Fruit fly (Drosophila melanogaster): Measurements from ENCODE around the gene Smr.

Smr gene

DNA sequence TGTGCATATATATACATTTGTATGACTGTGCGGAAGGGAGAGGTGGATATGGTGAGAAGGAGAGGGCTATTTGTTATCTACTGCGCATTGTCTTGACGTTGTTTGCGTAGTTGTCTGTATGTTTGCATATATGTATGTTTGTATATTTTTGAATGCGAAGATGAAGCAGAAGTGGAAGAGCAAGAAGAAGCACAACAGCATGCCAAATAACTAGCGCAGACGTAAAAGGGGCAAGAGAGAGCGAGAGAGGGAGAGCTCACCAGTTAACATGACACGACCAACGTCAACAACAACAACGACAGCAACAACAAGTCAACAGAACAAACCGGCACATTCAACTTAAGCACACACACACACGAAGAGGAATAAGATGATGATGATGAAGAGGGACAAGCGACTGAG, 9.4 kb upstream of the Smr start:
- TF ChIP-seq CG7101 (tag; optimal IDR thresholded peaks at IDR 0.05), result no peak
- peak; percentile 46 for TF ChIP-seq cic (GFP tag; optimal IDR thresholded peaks at IDR 0.05)
- TF ChIP-seq kay (GFP tag; ENCODE audit: borderline replicate concordance), result peak; percentile 77

DNA sequence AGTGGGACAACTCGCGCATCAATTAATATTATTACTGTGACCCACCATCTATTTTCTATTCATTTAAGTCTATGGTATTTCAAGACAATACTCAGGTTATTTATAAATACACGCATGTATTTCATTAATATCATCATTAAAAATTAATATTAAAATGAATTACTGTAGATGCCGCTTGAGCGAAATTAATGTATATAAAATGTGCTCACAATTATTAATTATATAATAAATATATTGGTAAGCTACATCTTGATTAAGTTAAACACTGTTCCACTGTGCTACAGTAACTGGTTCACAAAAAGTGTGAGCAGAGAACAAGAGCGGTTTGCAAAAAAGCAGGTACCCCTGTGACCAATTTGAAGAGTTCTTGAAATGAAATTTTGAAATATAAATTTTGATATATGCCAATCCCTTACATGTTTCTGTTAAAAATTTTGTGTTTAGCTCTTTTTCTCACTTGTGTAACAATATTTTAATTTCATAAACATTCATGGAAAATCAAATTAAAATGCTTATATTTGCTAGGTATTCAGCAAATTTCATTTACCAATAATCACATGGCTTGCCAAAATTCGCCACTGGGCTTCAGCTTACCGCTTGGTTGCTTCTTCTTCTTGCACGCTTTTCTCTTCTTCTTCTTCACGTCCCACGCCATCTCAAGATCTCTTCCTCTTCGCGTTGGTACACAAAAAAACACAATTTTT, 8.7 kb upstream of the Smr start:
- TF ChIP-seq bab1 (GFP tag; optimal IDR thresholded peaks at IDR 0.05) (peak; percentile 100), CG12768 (GFP tag; optimal IDR thresholded peaks at IDR 0.05) (peak; percentile 99), Mnt (GFP tag; optimal IDR thresholded peaks at IDR 0.05) (peak; percentile 97), Hr96 (GFP tag; optimal IDR thresholded peaks at IDR 0.05) (peak; percentile 100), cic (GFP tag; optimal IDR thresholded peaks at IDR 0.05) (peak; percentile 91), Clk (GFP tag; optimal IDR thresholded peaks at IDR 0.05) (peak; percentile 97), CG1620 (GFP tag; optimal IDR thresholded peaks at IDR 0.05) (peak; percentile 100), ovo (GFP tag; optimal IDR thresholded peaks at IDR 0.05) (peak; percentile 99), CG33017 (tag; optimal IDR thresholded peaks at IDR 0.05) (peak; percentile 99), kay (GFP tag; ENCODE audit: borderline replicate concordance) (peak; percentile 96), CG11617 (GFP tag; optimal IDR thresholded peaks at IDR 0.05) (peak; percentile 100), tj (GFP tag; optimal IDR thresholded peaks at IDR 0.05) (peak; percentile 98), pad (GFP tag; optimal IDR thresholded peaks at IDR 0.05) (peak; percentile 98), cnc (optimal IDR thresholded peaks at IDR 0.05) (no peak), Crg-1 (GFP tag; optimal IDR thresholded peaks at IDR 0.05) (peak; percentile 100), toe (GFP tag; optimal IDR thresholded peaks at IDR 0.05) (peak; percentile 99), CG14711 (tag; optimal IDR thresholded peaks at IDR 0.05) (peak; percentile 99), CG7101 (tag; optimal IDR thresholded peaks at IDR 0.05) (peak; percentile 100), CG7045 (GFP tag; optimal IDR thresholded peaks at IDR 0.05) (peak; percentile 99), CG5204 (GFP tag; optimal IDR thresholded peaks at IDR 0.05) (peak; percentile 99)

DNA sequence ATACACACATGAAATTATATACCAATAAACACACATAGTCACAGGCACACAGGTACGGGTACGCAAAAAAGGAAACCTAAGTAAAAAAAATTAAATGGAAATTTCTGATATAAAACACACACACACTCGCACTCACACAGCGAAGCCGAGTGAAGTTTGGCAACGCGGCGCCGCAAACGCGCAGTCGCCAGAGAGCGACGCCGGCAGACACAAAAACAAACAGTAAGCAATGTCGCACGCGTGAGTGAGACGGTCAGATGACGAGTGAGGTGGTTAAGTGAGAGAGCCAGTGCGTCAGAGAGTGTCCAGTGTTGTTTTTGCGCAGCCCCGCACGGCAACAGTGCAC, 8.1 kb upstream of the Smr start:
- TF ChIP-seq CG12768 (GFP tag; optimal IDR thresholded peaks at IDR 0.05) (no peak), Mnt (GFP tag; optimal IDR thresholded peaks at IDR 0.05) (no peak), Crg-1 (GFP tag; optimal IDR thresholded peaks at IDR 0.05) (no peak), Clk (GFP tag; optimal IDR thresholded peaks at IDR 0.05) (no peak), pad (GFP tag; optimal IDR thresholded peaks at IDR 0.05) (no peak), CG5204 (GFP tag; optimal IDR thresholded peaks at IDR 0.05) (no peak), cic (GFP tag; optimal IDR thresholded peaks at IDR 0.05) (no peak), CG7045 (GFP tag; optimal IDR thresholded peaks at IDR 0.05) (no peak), CG11617 (GFP tag; optimal IDR thresholded peaks at IDR 0.05) (no peak), kay (GFP tag; ENCODE audit: borderline replicate concordance) (no peak), ovo (GFP tag; optimal IDR thresholded peaks at IDR 0.05) (no peak)

DNA sequence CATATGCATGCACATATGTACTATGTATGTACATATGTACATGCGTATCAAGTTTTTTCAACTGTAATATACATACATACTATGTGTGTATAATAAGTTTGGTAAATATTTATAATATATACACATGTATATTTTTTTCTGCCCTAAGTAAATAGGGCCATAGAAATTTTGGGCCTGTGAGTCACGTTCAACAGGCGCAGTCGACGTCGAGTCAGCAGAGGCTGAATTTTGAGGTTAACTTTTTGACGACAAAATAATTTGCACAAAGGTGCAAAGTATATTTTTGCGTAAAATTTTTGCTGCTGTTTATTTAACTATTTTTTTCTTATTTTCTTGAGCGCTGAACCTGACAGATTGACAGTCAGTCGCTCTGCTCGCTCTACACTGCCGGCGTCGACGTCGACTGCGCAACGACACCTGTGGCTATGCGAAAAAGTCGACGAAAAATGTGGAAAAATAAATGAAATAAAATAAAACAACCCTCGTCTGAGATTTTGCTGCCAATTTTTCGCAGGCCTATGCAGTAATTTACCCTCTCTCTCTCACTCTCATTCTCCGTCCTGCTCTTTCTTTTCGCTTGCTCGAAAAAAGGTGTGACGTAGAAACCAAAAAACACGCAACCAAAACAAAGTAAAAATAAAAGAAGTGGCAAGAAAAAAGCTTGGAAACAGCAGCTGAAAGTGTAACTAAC, 7.6 kb upstream of the Smr start:
- peak; percentile 96 for TF ChIP-seq tj (GFP tag; optimal IDR thresholded peaks at IDR 0.05)
- no peak for TF ChIP-seq toe (GFP tag; optimal IDR thresholded peaks at IDR 0.05)
- TF ChIP-seq kay (GFP tag; ENCODE audit: borderline replicate concordance), result peak; percentile 82

DNA sequence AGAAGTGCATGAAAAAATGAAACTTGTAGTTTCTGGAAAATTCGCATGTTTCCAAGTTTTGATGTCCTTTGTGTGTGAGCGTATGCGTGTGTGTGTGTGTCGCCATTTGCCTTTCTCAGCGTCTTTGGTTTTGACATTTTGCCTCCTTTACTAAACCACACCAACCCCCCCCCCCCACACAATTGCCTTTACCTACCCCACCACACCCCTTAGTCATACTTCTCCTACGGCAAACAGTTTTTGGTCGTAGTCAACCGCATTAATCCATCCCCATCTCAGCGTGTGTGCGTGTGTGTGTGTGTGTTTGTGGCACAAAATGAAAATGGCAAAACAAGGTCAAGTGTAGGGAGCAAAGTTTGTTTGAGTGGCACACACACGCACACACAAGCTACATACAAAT, 6.5 kb upstream of the Smr start:
- no peak for TF ChIP-seq tj (GFP tag; optimal IDR thresholded peaks at IDR 0.05)
- TF ChIP-seq pad (GFP tag; optimal IDR thresholded peaks at IDR 0.05), result peak; percentile 28

DNA sequence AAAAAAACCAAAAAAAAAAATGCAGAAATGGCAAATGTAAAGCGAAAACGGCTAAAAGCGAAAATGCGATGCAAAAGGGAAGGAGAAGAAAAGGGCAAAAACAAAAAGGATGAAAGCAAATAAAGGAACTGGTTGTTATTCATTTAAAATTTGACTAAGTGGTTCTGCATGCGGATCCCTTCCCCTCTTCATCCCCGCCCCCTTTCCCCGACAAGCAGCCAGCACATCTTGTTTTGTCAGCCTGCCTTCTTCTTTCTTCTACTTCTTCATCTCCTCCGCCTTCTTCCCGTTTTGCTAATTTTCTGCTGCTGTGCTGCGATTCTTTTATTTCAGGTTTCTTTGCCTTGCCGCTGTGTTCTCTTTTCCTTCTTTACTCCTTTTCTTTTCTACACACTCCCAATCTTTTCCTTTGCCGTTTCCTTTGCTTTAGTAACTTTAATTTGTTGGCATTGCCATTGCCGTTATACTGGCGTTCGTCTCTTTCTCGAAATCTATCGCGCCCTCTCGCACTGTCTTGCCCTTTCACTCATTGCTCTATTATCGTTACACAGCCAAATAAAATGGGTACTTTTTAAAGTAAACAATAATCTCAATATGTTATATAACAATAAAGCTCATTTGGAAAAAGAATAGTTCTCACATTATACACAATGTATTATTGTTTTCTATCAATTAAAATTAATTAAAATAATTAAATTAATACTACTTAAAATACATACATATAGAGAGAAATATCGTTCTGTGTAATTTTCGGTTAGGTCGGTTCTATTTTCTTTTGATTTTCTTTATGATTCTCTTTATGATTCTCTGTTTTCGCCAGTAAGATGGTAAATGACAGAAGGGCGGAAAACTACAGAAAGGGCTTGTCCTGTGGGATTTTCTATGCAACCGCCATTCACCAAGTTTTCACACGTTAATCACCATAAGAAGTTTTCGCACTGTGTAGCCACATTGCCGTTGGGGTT, 5.6 kb upstream of the Smr start:
- TF ChIP-seq CG7101 (tag; optimal IDR thresholded peaks at IDR 0.05), result peak; percentile 52
- peak; percentile 66 for TF ChIP-seq ovo (GFP tag; optimal IDR thresholded peaks at IDR 0.05)
- TF ChIP-seq CG33017 (tag; optimal IDR thresholded peaks at IDR 0.05), result peak; percentile 4
- TF ChIP-seq tj (GFP tag; optimal IDR thresholded peaks at IDR 0.05), result peak; percentile 87
- no peak for TF ChIP-seq Crg-1 (GFP tag; optimal IDR thresholded peaks at IDR 0.05)
- TF ChIP-seq CG1620 (GFP tag; optimal IDR thresholded peaks at IDR 0.05), result no peak
- no peak for TF ChIP-seq CG11617 (GFP tag; optimal IDR thresholded peaks at IDR 0.05)
- no peak for TF ChIP-seq toe (GFP tag; optimal IDR thresholded peaks at IDR 0.05)
- no peak for TF ChIP-seq CG7045 (GFP tag; optimal IDR thresholded peaks at IDR 0.05)
- TF ChIP-seq Mnt (GFP tag; optimal IDR thresholded peaks at IDR 0.05), result no peak
- TF ChIP-seq pad (GFP tag; optimal IDR thresholded peaks at IDR 0.05), result peak; percentile 64
- no peak for TF ChIP-seq Hr96 (GFP tag; optimal IDR thresholded peaks at IDR 0.05)
- TF ChIP-seq CG14711 (tag; optimal IDR thresholded peaks at IDR 0.05), result peak; percentile 70
- peak; percentile 56 for TF ChIP-seq bab1 (GFP tag; optimal IDR thresholded peaks at IDR 0.05)

All from whole organism, adult.